Fruit fly (Drosophila melanogaster) whole organism, embryonic: ENCODE results near the gene IA-2.

ENCODE experiments used
- ATbp ChIP-seq: fragments of 200-800 bp; sonication (Bioruptor generic); optimal IDR thresholded peaks from 2 replicates; lab custom pipeline; 2017; ENCODE audit warnings: missing biosample characterization, mild to moderate bottlenecking, missing genetic modification characterization, missing genetic modification reagents
- Aef1 ChIP-seq: fragments of 200-800 bp; sonication (Bioruptor generic); IDR thresholded peaks from 3 replicates; pipeline ENCODE4 v1.3.6; 2022; ENCODE audit warnings: missing biosample characterization, missing genetic modification characterization
- CG10565 ChIP-seq: fragments of 200-800 bp; sonication (Bioruptor generic); optimal IDR thresholded peaks from 3 replicates; lab custom pipeline; 2016; ENCODE audit warnings: missing biosample characterization, mild to moderate bottlenecking, missing genetic modification characterization
- CG10654 ChIP-seq: fragments of 200-800 bp; sonication (Bioruptor generic); optimal IDR thresholded peaks from 2 replicates; lab custom pipeline; 2016; ENCODE audit warnings: missing biosample characterization, missing genetic modification characterization
- CG11247 ChIP-seq: fragments of 200-800 bp; sonication (Bioruptor generic); IDR thresholded peaks from 2 replicates; pipeline ENCODE4 v1.3.6; 2022; ENCODE audit warnings: missing biosample characterization, missing genetic modification characterization
- CG12104 ChIP-seq: fragments of 200-800 bp; sonication (Bioruptor generic); optimal IDR thresholded peaks from 3 replicates; lab custom pipeline; 2016; ENCODE audit warnings: missing biosample characterization, missing genetic modification characterization
- CG12236 ChIP-seq: fragments of 200-800 bp; sonication (Bioruptor generic); optimal IDR thresholded peaks from 2 replicates; lab custom pipeline; 2016; ENCODE audit warnings: missing biosample characterization, missing genetic modification characterization
- CG12659 ChIP-seq: fragments of 200-800 bp; sonication (Bioruptor generic); optimal IDR thresholded peaks from 3 replicates; lab custom pipeline; 2017; ENCODE audit warnings: mild to moderate bottlenecking, missing biosample characterization, missing genetic modification reagents, missing genetic modification characterization
- CG12942 ChIP-seq: fragments of 200-800 bp; sonication (Bioruptor generic); optimal IDR thresholded peaks from 3 replicates; lab custom pipeline; 2016; ENCODE audit warnings: missing biosample characterization, missing genetic modification characterization
- CG13287 ChIP-seq: fragments of 200-800 bp; sonication (Bioruptor generic); IDR thresholded peaks from 2 replicates; pipeline ENCODE4 v1.3.6; 2022; ENCODE audit warnings: missing biosample characterization, missing genetic modification characterization; ENCODE audit not compliant: partially characterized antibody
- CG13775 ChIP-seq: fragments of 200-800 bp; sonication (Bioruptor generic); optimal IDR thresholded peaks from 3 replicates; lab custom pipeline; 2017; ENCODE audit warnings: missing biosample characterization, mild to moderate bottlenecking, missing genetic modification characterization
- CG15601 ChIP-seq: fragments of 200-800 bp; sonication (Bioruptor generic); optimal IDR thresholded peaks from 3 replicates; lab custom pipeline; 2019; ENCODE audit warnings: missing biosample characterization, mild to moderate bottlenecking, missing genetic modification characterization, moderate library complexity
- CG1602 ChIP-seq: fragments of 200-800 bp; sonication (Bioruptor generic); optimal IDR thresholded peaks from 3 replicates; lab custom pipeline; 2016; ENCODE audit warnings: missing biosample characterization, missing genetic modification characterization
- CG1647 ChIP-seq: fragments of 200-800 bp; sonication (Bioruptor generic); optimal IDR thresholded peaks from 3 replicates; lab custom pipeline; 2016; ENCODE audit warnings: missing biosample characterization, missing genetic modification characterization
- CG17829 ChIP-seq: fragments of 200-800 bp; optimal IDR thresholded peaks from 2 replicates; lab custom pipeline; 2019; ENCODE audit warnings: missing biosample characterization, mild to moderate bottlenecking, missing genetic modification characterization, moderate library complexity
- CG1832 ChIP-seq: fragments of 200-800 bp; sonication (Bioruptor generic); optimal IDR thresholded peaks from 2 replicates; lab custom pipeline; 2017; ENCODE audit warnings: missing biosample characterization, mild to moderate bottlenecking, missing genetic modification characterization, inconsistent platforms
- CG34376 ChIP-seq: fragments of 200-800 bp; sonication (Bioruptor generic); optimal IDR thresholded peaks from 2 replicates; lab custom pipeline; 2018; ENCODE audit warnings: missing biosample characterization, mild to moderate bottlenecking, missing genetic modification characterization
- CG4282 ChIP-seq: fragments of 200-800 bp; sonication (Bioruptor generic); optimal IDR thresholded peaks from 2 replicates; lab custom pipeline; 2016; ENCODE audit warnings: missing biosample characterization, missing genetic modification characterization
- CG5953 ChIP-seq: fragments of 200-800 bp; sonication (Bioruptor generic); IDR thresholded peaks from 2 replicates; pipeline ENCODE4 v1.3.6; 2022; ENCODE audit warnings: missing biosample characterization, missing genetic modification characterization
- CG6654 ChIP-seq: fragments of 200-800 bp; sonication (Bioruptor generic); optimal IDR thresholded peaks from 2 replicates; lab custom pipeline; 2017; ENCODE audit warnings: missing biosample characterization, mild to moderate bottlenecking, missing genetic modification characterization
- CG7271 ChIP-seq: fragments of 200-800 bp; sonication (Bioruptor generic); optimal IDR thresholded peaks from 2 replicates; lab custom pipeline; 2018; ENCODE audit warnings: missing biosample characterization, mild to moderate bottlenecking, missing genetic modification characterization, moderate library complexity
- CG7745 ChIP-seq: fragments of 200-800 bp; sonication (Bioruptor generic); optimal IDR thresholded peaks from 2 replicates; lab custom pipeline; 2018; ENCODE audit warnings: missing biosample characterization, mild to moderate bottlenecking, missing genetic modification characterization, moderate library complexity
- CG7963 ChIP-seq: fragments of 200-800 bp; sonication (Bioruptor generic); IDR thresholded peaks from 3 replicates; pipeline ENCODE4 v1.3.6; 2022; ENCODE audit warnings: missing biosample characterization, missing genetic modification characterization; ENCODE audit not compliant: partially characterized antibody
- CG9727 ChIP-seq: fragments of 200-800 bp; sonication (Bioruptor generic); optimal IDR thresholded peaks from 3 replicates; lab custom pipeline; 2017; ENCODE audit warnings: missing biosample characterization, mild to moderate bottlenecking, missing genetic modification characterization
- CoRest ChIP-seq: fragments of 200-800 bp; sonication (Bioruptor generic); optimal IDR thresholded peaks from 3 replicates; lab custom pipeline; 2018; ENCODE audit warnings: missing biosample characterization, mild to moderate bottlenecking, missing genetic modification characterization, moderate library complexity
- Doc3 ChIP-seq: fragments of 200-800 bp; sonication (Bioruptor generic); IDR thresholded peaks from 3 replicates; pipeline ENCODE4 v1.3.6; 2022; ENCODE audit warnings: missing biosample characterization, missing genetic modification characterization; ENCODE audit not compliant: partially characterized antibody
- HLH3B ChIP-seq: fragments of 200-800 bp; sonication (Bioruptor generic); IDR thresholded peaks from 2 replicates; pipeline ENCODE4 v1.3.6; 2022; ENCODE audit warnings: missing biosample characterization, missing genetic modification characterization
- HLHmδ ChIP-seq: fragments of 200-800 bp; sonication (Bioruptor generic); optimal IDR thresholded peaks from 2 replicates; lab custom pipeline; 2018; ENCODE audit warnings: missing biosample characterization, mild to moderate bottlenecking, missing genetic modification characterization, moderate library complexity
- HmgZ ChIP-seq: fragments of 200-800 bp; sonication (Bioruptor generic); optimal IDR thresholded peaks from 2 replicates; lab custom pipeline; 2018; ENCODE audit warnings: missing biosample characterization, mild to moderate bottlenecking, missing genetic modification characterization
- Hr78 ChIP-seq, 2 experiments: fragments of 200-800 bp in 1 of 2; fragments of >200 bp in 1 of 2; sonication (Bioruptor generic) in 1 of 2; optimal IDR thresholded peaks; 2 replicates each; lab custom pipeline; 2017 to 2019; ENCODE audit warnings: missing biosample characterization in 2 of 2, missing genetic modification characterization in 2 of 2, mild to moderate bottlenecking in 1 of 2, moderate library complexity in 1 of 2
- Kr ChIP-seq: fragments of 200-800 bp; sonication (Bioruptor generic); optimal IDR thresholded peaks from 2 replicates; lab custom pipeline; 2017; ENCODE audit warnings: missing biosample characterization, mild to moderate bottlenecking, missing genetic modification characterization
- MTF-1 ChIP-seq: fragments of 200-800 bp; sonication (Bioruptor generic); optimal IDR thresholded peaks from 2 replicates; lab custom pipeline; 2018; ENCODE audit warnings: missing biosample characterization, mild to moderate bottlenecking, missing genetic modification characterization, borderline replicate concordance
- Meics ChIP-seq: fragments of 200-800 bp; sonication (Bioruptor generic); optimal IDR thresholded peaks from 2 replicates; lab custom pipeline; 2017; ENCODE audit warnings: missing biosample characterization, mild to moderate bottlenecking, missing genetic modification characterization
- NfI ChIP-seq: fragments of 200-800 bp; sonication (Bioruptor generic); optimal IDR thresholded peaks from 3 replicates; lab custom pipeline; 2018; ENCODE audit warnings: missing biosample characterization, mild to moderate bottlenecking, missing genetic modification characterization, moderate library complexity
- br ChIP-seq: fragments of >200 bp; optimal IDR thresholded peaks from 2 replicates; lab custom pipeline; 2017
- chn ChIP-seq: fragments of 200-800 bp; sonication (Bioruptor generic); optimal IDR thresholded peaks from 2 replicates; lab custom pipeline; 2016; ENCODE audit warnings: missing biosample characterization, missing genetic modification characterization
- crol ChIP-seq: fragments of 200-800 bp; sonication (Bioruptor generic); IDR thresholded peaks from 2 replicates; pipeline ENCODE4 v1.3.6; 2022; ENCODE audit warnings: missing biosample characterization, missing genetic modification characterization
- dan ChIP-seq: fragments of 200-800 bp; sonication (Bioruptor generic); IDR thresholded peaks from 2 replicates; pipeline ENCODE4 v1.3.6; 2022; ENCODE audit warnings: missing biosample characterization, missing genetic modification characterization
- ftz-f1 ChIP-seq: fragments of 200-800 bp; sonication (Bioruptor generic); optimal IDR thresholded peaks from 2 replicates; lab custom pipeline; 2016; ENCODE audit warnings: missing biosample characterization, missing genetic modification characterization
- gfzf ChIP-seq: fragments of 200-800 bp; sonication (Bioruptor generic); optimal IDR thresholded peaks from 2 replicates; lab custom pipeline; 2016; ENCODE audit warnings: missing biosample characterization, mild to moderate bottlenecking, missing genetic modification characterization, moderate library complexity
- hkb ChIP-seq, 2 experiments: fragments of 200-800 bp in 1 of 2; fragments of >200 bp in 1 of 2; sonication (Bioruptor generic) in 1 of 2; IDR thresholded peaks in 1 of 2; optimal IDR thresholded peaks in 1 of 2; 2 replicates each; pipeline versions ENCODE4 v1.3.6 to Lab custom; 2017 to 2022; ENCODE audit warnings: missing biosample characterization in 1 of 2, missing genetic modification characterization in 1 of 2
- odd ChIP-seq: fragments of 200-800 bp; sonication (Bioruptor generic); optimal IDR thresholded peaks from 2 replicates; lab custom pipeline; 2017; ENCODE audit warnings: missing biosample characterization, mild to moderate bottlenecking, missing genetic modification characterization
- prd ChIP-seq, 3 experiments: fragments of >200 bp in 2 of 3; fragments of 200-800 bp in 1 of 3; sonication (Bioruptor generic) in 1 of 3; optimal IDR thresholded peaks in 2 of 3; IDR thresholded peaks in 1 of 3; 2 replicates in 2 of 3; 3 replicates in 1 of 3; pipeline versions ENCODE4 v1.3.6 to Lab custom; 2017 to 2022; ENCODE audit warnings: missing biosample characterization in 1 of 3, missing genetic modification characterization in 1 of 3
- psq ChIP-seq: fragments of 200-800 bp; sonication (Bioruptor generic); optimal IDR thresholded peaks from 2 replicates; lab custom pipeline; 2017; ENCODE audit warnings: missing biosample characterization, missing genetic modification characterization
- pum ChIP-seq: fragments of 200-800 bp; sonication (Bioruptor generic); optimal IDR thresholded peaks from 2 replicates; lab custom pipeline; 2016; ENCODE audit warnings: missing biosample characterization, missing genetic modification characterization
- rib ChIP-seq: fragments of 200-800 bp; sonication (Bioruptor generic); IDR thresholded peaks from 2 replicates; pipeline ENCODE4 v1.3.6; 2022; ENCODE audit warnings: missing biosample characterization, missing genetic modification characterization
- seq ChIP-seq: fragments of 200-800 bp; sonication (Bioruptor generic); IDR thresholded peaks from 2 replicates; pipeline ENCODE4 v1.3.6; 2022; ENCODE audit warnings: missing biosample characterization, missing genetic modification characterization
- sr ChIP-seq: fragments of 200-800 bp; sonication (Bioruptor generic); IDR thresholded peaks from 3 replicates; pipeline ENCODE4 v1.3.6; 2022; ENCODE audit warnings: missing biosample characterization, missing genetic modification characterization
- tgo ChIP-seq: fragments of 200-800 bp; sonication (Bioruptor generic); IDR thresholded peaks from 3 replicates; pipeline ENCODE4 v1.3.6; 2022; ENCODE audit warnings: missing biosample characterization, missing genetic modification characterization

IA-2 gene

dm6 chr2L:1072184-1072583, 24.3 kb upstream of the IA-2 start (continued):
- TF ChIP-seq HLH3B (GFP tag; lab: Robert Waterston, UW), result peak; percentile 92
- peak; percentile 91 for TF ChIP-seq CG11247
- TF ChIP-seq ATbp (GFP tag; lab: Kevin White, UChicago), result peak; percentile 100
- TF ChIP-seq CG1832 (GFP tag; lab: Kevin White, UChicago), result no peak
- no peak for TF ChIP-seq dan
- peak; percentile 87 for TF ChIP-seq psq
- TF ChIP-seq crol (GFP tag; lab: Robert Waterston, UW), result peak; percentile 67
- peak; percentile 43; the same call in 2 of the 3 replicates for TF ChIP-seq Aef1 (GFP tag; lab: Robert Waterston, UW)
- TF ChIP-seq Kr, result peak; percentile 98
- peak; percentile 93 for TF ChIP-seq seq
- peak; percentile 95 for TF ChIP-seq odd
- TF ChIP-seq CG13775, result peak; percentile 85
- peak; percentile 45 for TF ChIP-seq ftz-f1 (GFP tag; lab: Kevin White, UChicago)
- TF ChIP-seq CG12236, result peak; percentile 98
- peak in 1 of 2 experiments; percentile 68 for TF ChIP-seq Hr78 (GFP tag; optimal IDR thresholded peaks at IDR 0.05; lab: Kevin White, UChicago)
- peak; percentile 94 for TF ChIP-seq sr (GFP tag; lab: Robert Waterston, UW)
- TF ChIP-seq CG1647 (GFP tag; lab: Kevin White, UChicago), result peak; percentile 94
- TF ChIP-seq gfzf, result peak; percentile 22
- peak; percentile 90 for TF ChIP-seq CG7745 (tag; lab: Kevin White, UChicago)
- TF ChIP-seq NfI (GFP tag; lab: Kevin White, UChicago), result peak; percentile 80
- TF ChIP-seq CG34376 (GFP tag; lab: Kevin White, UChicago), result peak; percentile 80
- TF ChIP-seq CG15601 (tag; lab: Kevin White, UChicago), result peak; percentile 98
- TF ChIP-seq CG7271, result peak; percentile 90
- TF ChIP-seq CG6654 (GFP tag; lab: Kevin White, UChicago), result peak; percentile 74
- no peak for TF ChIP-seq hkb (optimal IDR thresholded peaks at IDR 0.05; lab: Kevin White, UChicago)
- TF ChIP-seq hkb (GFP tag; IDR thresholded peaks at IDR 0.05; lab: Robert Waterston, UW), result peak; percentile 94
- TF ChIP-seq CG12659 (GFP tag; lab: Kevin White, UChicago), result peak; percentile 94
- TF ChIP-seq HLHmδ (GFP tag; lab: Kevin White, UChicago), result peak; percentile 99
- no peak for TF ChIP-seq prd (optimal IDR thresholded peaks at IDR 0.05; lab: Kevin White, UChicago)
- TF ChIP-seq prd (GFP tag; IDR thresholded peaks at IDR 0.05; lab: Robert Waterston, UW), result peak; percentile 77
- TF ChIP-seq CG10565, result peak; percentile 83
- no peak for TF ChIP-seq Doc3 (GFP tag; lab: Robert Waterston, UW)
- TF ChIP-seq CG13287 (GFP tag; lab: Robert Waterston, UW), result no peak
- no peak for TF ChIP-seq CG7963 (GFP tag; lab: Robert Waterston, UW)
- TF ChIP-seq CG12942 (GFP tag; lab: Kevin White, UChicago), result peak; percentile 93
- peak; percentile 93 for TF ChIP-seq CG12104 (GFP tag; lab: Kevin White, UChicago)
- peak; percentile 95 for TF ChIP-seq CG10654 (GFP tag; lab: Kevin White, UChicago)
- TF ChIP-seq CoRest (tag; lab: Kevin White, UChicago), result peak; percentile 87
- TF ChIP-seq CG1602 (GFP tag; lab: Kevin White, UChicago), result peak; percentile 83
- peak; percentile 85 for TF ChIP-seq pum (GFP tag; lab: Kevin White, UChicago)
- peak; percentile 76; the same call in 2 of the 3 replicates for TF ChIP-seq tgo (GFP tag; lab: Robert Waterston, UW)
- TF ChIP-seq CG9727 (GFP tag; lab: Kevin White, UChicago), result peak; percentile 95
- peak; percentile 98 for TF ChIP-seq MTF-1 (GFP tag; lab: Kevin White, UChicago)
- peak; percentile 83 for TF ChIP-seq chn (GFP tag; lab: Kevin White, UChicago)
- TF ChIP-seq HmgZ (tag; lab: Kevin White, UChicago), result peak; percentile 96
- TF ChIP-seq rib (GFP tag; lab: Robert Waterston, UW), result peak; percentile 91
- no peak for TF ChIP-seq br (lab: Kevin White, UChicago)
- TF ChIP-seq CG5953 (GFP tag; lab: Robert Waterston, UW), result peak; percentile 93
- peak; percentile 88 for TF ChIP-seq Meics
- peak; percentile 77 for TF ChIP-seq CG17829 (tag; lab: Kevin White, UChicago)
- TF ChIP-seq CG4282, result peak; percentile 89
